Worm (Caenorhabditis elegans) whole organism, L1 larva: Measurements from ENCODE around the gene mdt-15.

Experiments used
- dpl-1 ChIP-seq, 3 experiments: fragments of 150-350 bp in 2 of 3; sonication (generic microtip) in 1 of 3; optimal IDR thresholded peaks; 2 replicates each; lab custom pipeline; 2014 to 2017; ENCODE audit warnings: missing biosample characterization in 3 of 3, missing genetic modification characterization in 3 of 3, missing genetic modification reagents in 3 of 3
- fos-1 ChIP-seq: fragments of 150-350 bp; optimal IDR thresholded peaks from 2 replicates; lab custom pipeline; 2014; ENCODE audit warnings: missing biosample characterization, missing genetic modification characterization
- lin-35 ChIP-seq, 2 experiments: fragments of 150-350 bp; optimal IDR thresholded peaks; 2 replicates each; lab custom pipeline; 2014; ENCODE audit warnings: missing biosample characterization in 2 of 2, missing genetic modification characterization in 2 of 2, missing genetic modification reagents in 2 of 2
- nhr-11 ChIP-seq: fragments of 150-350 bp; optimal IDR thresholded peaks from 2 replicates; lab custom pipeline; 2014; ENCODE audit warnings: missing biosample characterization, missing genetic modification characterization
- nhr-237 ChIP-seq: fragments of 150-350 bp; optimal IDR thresholded peaks from 2 replicates; lab custom pipeline; 2014; ENCODE audit warnings: missing biosample characterization, missing genetic modification characterization
- nhr-77 ChIP-seq: fragments of 150-350 bp; optimal IDR thresholded peaks from 2 replicates; lab custom pipeline; 2014; ENCODE audit warnings: missing biosample characterization, missing genetic modification characterization
- sptf-1 ChIP-seq: fragments of 150-350 bp; optimal IDR thresholded peaks from 2 replicates; lab custom pipeline; 2014; ENCODE audit warnings: missing biosample characterization, missing genetic modification characterization
- unc-62 ChIP-seq: fragments of 150-350 bp; optimal IDR thresholded peaks from 2 replicates; lab custom pipeline; 2014; ENCODE audit warnings: missing biosample characterization, missing genetic modification reagents, missing genetic modification characterization

DNA sequence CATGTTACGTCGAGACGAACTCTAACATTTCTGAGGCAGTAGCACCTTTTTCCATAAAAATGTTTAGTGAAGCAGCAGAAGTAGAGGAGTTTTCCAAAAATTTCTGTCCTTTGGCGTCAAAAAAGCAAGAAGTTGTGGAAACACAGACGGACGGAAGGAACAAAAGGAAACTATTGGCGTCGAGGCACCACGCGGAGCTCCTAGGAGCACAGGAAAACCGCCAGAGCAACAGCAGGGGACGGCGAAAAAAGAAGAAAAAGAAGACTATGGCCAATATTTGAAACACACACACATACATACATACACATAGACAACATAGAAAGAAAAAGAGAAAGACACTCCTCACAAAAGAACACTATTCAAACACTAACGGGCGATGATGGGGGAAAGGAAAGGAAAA is 9.4 kb upstream of the mdt-15 start:
- TF ChIP-seq sptf-1 (no peak), fos-1 (tag; lab: Kevin White, UChicago) (no peak), nhr-11 (tag; lab: Kevin White, UChicago) (no peak), unc-62 (GFP tag; lab: Kevin White, UChicago) (no peak), nhr-77 (no peak), lin-35 (GFP tag; optimal IDR thresholded peaks at IDR 0.05; lab: Kevin White, UChicago) (peak in 1 of 2 experiments; percentile 4), dpl-1 (GFP tag; optimal IDR thresholded peaks at IDR 0.05; lab: Kevin White, UChicago) (peak in 1 of 3 experiments; percentile 5), nhr-237 (tag; lab: Kevin White, UChicago) (no peak)
